Fruit fly (Drosophila melanogaster): ENCODE results near the gene CG7029.

- TF ChIP-seq pan (optimal IDR thresholded peaks at IDR 0.05) (no peak), psq (GFP tag; optimal IDR thresholded peaks at IDR 0.05) (no peak)
Observed at dm6 chr3R:22752929-22753328, 2.2 kb downstream of the CG7029 start.
